Worm (Caenorhabditis elegans) whole organism, L1 larva: Measurements from ENCODE around the gene H03G16.5.

Experiments
- C04F5.9 ChIP-seq: sonication (generic microtip); optimal IDR thresholded peaks from 2 replicates; lab custom pipeline; 2016; ENCODE audit warnings: missing genetic modification characterization, missing compliant biosample characterization
- C34B4.2 ChIP-seq: sonication (generic microtip); optimal IDR thresholded peaks from 2 replicates; lab custom pipeline; 2017; ENCODE audit warnings: mild to moderate bottlenecking, missing genetic modification characterization, missing compliant biosample characterization
- Y116A8C.19 ChIP-seq: sonication (generic microtip); optimal IDR thresholded peaks from 2 replicates; lab custom pipeline; 2016; ENCODE audit warnings: missing compliant biosample characterization, missing genetic modification characterization, borderline replicate concordance
- alr-1 ChIP-seq: fragments of 200-800 bp; sonication (Bioruptor generic); optimal IDR thresholded peaks from 2 replicates; lab custom pipeline; 2018; ENCODE audit warnings: borderline replicate concordance, mild to moderate bottlenecking, missing genetic modification characterization, missing compliant biosample characterization
- aly-2 ChIP-seq: fragments of 150-350 bp; optimal IDR thresholded peaks from 2 replicates; lab custom pipeline; 2014; ENCODE audit warnings: missing biosample characterization, missing genetic modification characterization
- blmp-1 ChIP-seq: fragments of 150-350 bp; optimal IDR thresholded peaks from 2 replicates; lab custom pipeline; 2014; ENCODE audit warnings: missing biosample characterization, missing genetic modification characterization
- ceh-8 ChIP-seq: fragments of 200-800 bp; sonication (Bioruptor generic); optimal IDR thresholded peaks from 2 replicates; lab custom pipeline; 2018; ENCODE audit warnings: mild to moderate bottlenecking, missing genetic modification characterization, moderate library complexity, missing compliant biosample characterization
- ceh-82 ChIP-seq, 3 experiments: fragments of 150-350 bp in 1 of 3; sonication (generic microtip) in 2 of 3; optimal IDR thresholded peaks; 2 replicates each; lab custom pipeline; 2014 to 2017; ENCODE audit warnings: missing biosample characterization in 3 of 3, missing genetic modification characterization in 3 of 3
- ceh-88 ChIP-seq: fragments of 200-800 bp; sonication (Bioruptor generic); IDR thresholded peaks from 2 replicates; pipeline ENCODE4 v1.3.6; 2022; ENCODE audit warnings: missing genetic modification characterization, missing compliant biosample characterization
- dpl-1 ChIP-seq, 3 experiments: fragments of 150-350 bp in 2 of 3; sonication (generic microtip) in 1 of 3; optimal IDR thresholded peaks; 2 replicates each; lab custom pipeline; 2014 to 2017; ENCODE audit warnings: missing biosample characterization in 3 of 3, missing genetic modification characterization in 3 of 3, missing genetic modification reagents in 3 of 3
- efl-1 ChIP-seq, 4 experiments: fragments of 150-350 bp; optimal IDR thresholded peaks in 3 of 4; peaks in 1 of 4; 1 replicate in 1 of 4; 2 replicates in 3 of 4; lab custom pipeline; 2014; ENCODE audit warnings: missing biosample characterization in 2 of 4, missing genetic modification characterization in 2 of 4, missing genetic modification reagents in 2 of 4
- egl-27 ChIP-seq, 2 experiments: fragments of 150-350 bp in 1 of 2; sonication (generic microtip); optimal IDR thresholded peaks; 3 replicates each; lab custom pipeline; 2017 to 2018; ENCODE audit warnings: missing biosample characterization in 2 of 2, missing genetic modification characterization in 2 of 2, missing genetic modification reagents in 2 of 2
- ets-5 ChIP-seq: fragments of 200-800 bp; sonication (Bioruptor generic); IDR thresholded peaks from 2 replicates; pipeline ENCODE4 v1.3.6; 2022; ENCODE audit warnings: missing genetic modification characterization, missing compliant biosample characterization
- fkh-10 ChIP-seq: sonication (generic microtip); optimal IDR thresholded peaks from 2 replicates; lab custom pipeline; 2017; ENCODE audit warnings: missing biosample characterization, missing genetic modification reagents, missing genetic modification characterization
- fkh-4 ChIP-seq: sonication (generic microtip); optimal IDR thresholded peaks from 2 replicates; lab custom pipeline; 2016; ENCODE audit warnings: missing compliant biosample characterization, missing genetic modification characterization, borderline replicate concordance
- fkh-8 ChIP-seq: sonication (generic microtip); optimal IDR thresholded peaks from 2 replicates; lab custom pipeline; 2016; ENCODE audit warnings: mild to moderate bottlenecking, missing genetic modification characterization, missing compliant biosample characterization
- fos-1 ChIP-seq: fragments of 150-350 bp; optimal IDR thresholded peaks from 2 replicates; lab custom pipeline; 2014; ENCODE audit warnings: missing biosample characterization, missing genetic modification characterization
- hpl-2 ChIP-seq: fragments of 150-350 bp; optimal IDR thresholded peaks from 2 replicates; lab custom pipeline; 2014; ENCODE audit warnings: missing biosample characterization, missing genetic modification reagents, missing genetic modification characterization
- lin-14 ChIP-seq: fragments of 200-800 bp; sonication (Bioruptor generic); optimal IDR thresholded peaks from 2 replicates; lab custom pipeline; 2018; ENCODE audit warnings: mild to moderate bottlenecking, missing genetic modification characterization, moderate library complexity, missing compliant biosample characterization
- lin-35 ChIP-seq, 2 experiments: fragments of 150-350 bp; optimal IDR thresholded peaks; 2 replicates each; lab custom pipeline; 2014; ENCODE audit warnings: missing biosample characterization in 2 of 2, missing genetic modification characterization in 2 of 2, missing genetic modification reagents in 2 of 2
- lin-39 ChIP-seq: fragments of 150-350 bp; optimal IDR thresholded peaks from 2 replicates; lab custom pipeline; 2014; ENCODE audit warnings: missing biosample characterization, missing genetic modification reagents, missing genetic modification characterization
- lsy-2 ChIP-seq, 2 experiments: fragments of 150-350 bp; optimal IDR thresholded peaks; 2 replicates each; lab custom pipeline; 2014; ENCODE audit warnings: missing biosample characterization in 2 of 2, missing genetic modification characterization in 2 of 2
- mdl-1 ChIP-seq, 2 experiments: fragments of 150-350 bp; optimal IDR thresholded peaks; 2 replicates each; lab custom pipeline; 2014 to 2017; ENCODE audit warnings: missing biosample characterization in 2 of 2, missing genetic modification characterization in 2 of 2, inconsistent platforms in 1 of 2
- mef-2 ChIP-seq: fragments of 150-350 bp; optimal IDR thresholded peaks from 2 replicates; lab custom pipeline; 2014; ENCODE audit warnings: missing biosample characterization, missing genetic modification characterization
- mep-1 ChIP-seq: fragments of 150-350 bp; optimal IDR thresholded peaks from 2 replicates; lab custom pipeline; 2014; ENCODE audit warnings: missing biosample characterization, missing genetic modification characterization
- nhr-19 ChIP-seq: fragments of 200-800 bp; sonication (Bioruptor generic); conservative IDR thresholded peaks from 2 replicates; pipeline ENCODE4 v1.3.6; 2022; ENCODE audit warnings: missing genetic modification characterization, missing compliant biosample characterization
- nhr-237 ChIP-seq: fragments of 150-350 bp; optimal IDR thresholded peaks from 2 replicates; lab custom pipeline; 2014; ENCODE audit warnings: missing biosample characterization, missing genetic modification characterization
- nhr-47 ChIP-seq: sonication (generic microtip); optimal IDR thresholded peaks from 2 replicates; lab custom pipeline; 2016; ENCODE audit warnings: mild to moderate bottlenecking, missing genetic modification characterization, moderate library complexity, missing compliant biosample characterization
- nhr-71 ChIP-seq: sonication (generic microtip); optimal IDR thresholded peaks from 2 replicates; lab custom pipeline; 2016; ENCODE audit warnings: mild to moderate bottlenecking, missing genetic modification characterization, moderate library complexity, missing compliant biosample characterization
- nhr-84 ChIP-seq: sonication (generic microtip); optimal IDR thresholded peaks from 2 replicates; lab custom pipeline; 2017; ENCODE audit warnings: missing biosample characterization, missing genetic modification characterization
- pag-3 ChIP-seq: sonication (generic microtip); optimal IDR thresholded peaks from 2 replicates; lab custom pipeline; 2017; ENCODE audit warnings: missing genetic modification characterization, mild to moderate bottlenecking, missing compliant biosample characterization, antibody characterized with exemption, borderline replicate concordance; ENCODE audit not compliant: insufficient read depth
- pax-3 ChIP-seq: fragments of 200-800 bp; sonication (Bioruptor generic); optimal IDR thresholded peaks from 2 replicates; lab custom pipeline; 2018; ENCODE audit warnings: mild to moderate bottlenecking, missing genetic modification characterization, moderate library complexity, missing compliant biosample characterization
- pqm-1 ChIP-seq: sonication (generic microtip); optimal IDR thresholded peaks from 3 replicates; lab custom pipeline; 2017; ENCODE audit warnings: missing biosample characterization, missing genetic modification characterization
- rnt-1 ChIP-seq: sonication (generic microtip); optimal IDR thresholded peaks from 2 replicates; lab custom pipeline; 2016; ENCODE audit warnings: mild to moderate bottlenecking, missing genetic modification characterization, moderate library complexity, missing compliant biosample characterization
- snu-23 ChIP-seq: sonication (generic microtip); optimal IDR thresholded peaks from 2 replicates; lab custom pipeline; 2016; ENCODE audit warnings: missing genetic modification characterization, missing compliant biosample characterization
- sptf-1 ChIP-seq: fragments of 150-350 bp; optimal IDR thresholded peaks from 2 replicates; lab custom pipeline; 2014; ENCODE audit warnings: missing biosample characterization, missing genetic modification characterization
- swsn-7 ChIP-seq: sonication (generic microtip); optimal IDR thresholded peaks from 2 replicates; lab custom pipeline; 2016; ENCODE audit warnings: missing genetic modification characterization, missing compliant biosample characterization
- tbx-2 ChIP-seq: sonication (generic microtip); optimal IDR thresholded peaks from 2 replicates; lab custom pipeline; 2016; ENCODE audit warnings: missing genetic modification characterization, missing compliant biosample characterization
- unc-86 ChIP-seq: sonication (generic microtip); optimal IDR thresholded peaks from 2 replicates; lab custom pipeline; 2016; ENCODE audit warnings: missing genetic modification characterization, missing compliant biosample characterization
- vab-15 ChIP-seq: sonication (generic microtip); optimal IDR thresholded peaks from 2 replicates; lab custom pipeline; 2017; ENCODE audit warnings: missing genotype, mild to moderate bottlenecking, missing genetic modification characterization, missing compliant biosample characterization
- xbp-1 ChIP-seq: sonication (generic microtip); optimal IDR thresholded peaks from 2 replicates; lab custom pipeline; 2016; ENCODE audit warnings: missing genetic modification characterization, missing compliant biosample characterization
- ztf-11 ChIP-seq, 2 experiments: sonication (generic microtip); optimal IDR thresholded peaks; 2 replicates each; lab custom pipeline; 2016 to 2017; ENCODE audit warnings: missing genetic modification characterization in 2 of 2, missing biosample characterization in 1 of 2, missing compliant biosample characterization in 1 of 2

Gene H03G16.5

DNA sequence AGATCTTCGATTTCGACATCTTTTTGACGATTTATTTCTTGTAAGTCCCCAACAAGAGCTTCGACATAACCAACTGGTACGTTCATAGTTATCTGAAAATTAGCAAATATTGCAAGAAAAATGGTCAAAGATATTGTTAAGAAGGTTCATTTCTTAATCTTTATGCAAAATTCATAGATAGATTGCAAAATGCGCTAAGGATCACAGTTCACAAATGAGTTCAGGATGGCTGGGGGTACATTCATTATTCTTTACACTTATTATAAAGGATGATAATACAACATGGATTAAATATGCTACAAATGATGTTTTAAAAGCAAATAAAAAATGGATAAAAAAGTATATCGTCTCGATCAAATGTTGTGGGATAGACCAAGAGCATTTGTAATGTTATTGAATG lies at the start of gene H03G16.5:
Gene H03G16.5 (minus strand): TSS at position 101 of the 400 bp plus-strand sequence.
- TF ChIP-seq nhr-237 (tag; lab: Kevin White, UChicago) (no peak), nhr-19 (GFP tag; lab: Robert Waterston, UW) (no peak), fkh-4 (no peak), Y116A8C.19 (tag; lab: Kevin White, UChicago) (no peak), egl-27 (tag; optimal IDR thresholded peaks at IDR 0.05; lab: Kevin White, UChicago) (no peak), ceh-88 (GFP tag; lab: Robert Waterston, UW) (no peak)
- TF ChIP-seq, all 84 proteins: peak for 0

DNA sequence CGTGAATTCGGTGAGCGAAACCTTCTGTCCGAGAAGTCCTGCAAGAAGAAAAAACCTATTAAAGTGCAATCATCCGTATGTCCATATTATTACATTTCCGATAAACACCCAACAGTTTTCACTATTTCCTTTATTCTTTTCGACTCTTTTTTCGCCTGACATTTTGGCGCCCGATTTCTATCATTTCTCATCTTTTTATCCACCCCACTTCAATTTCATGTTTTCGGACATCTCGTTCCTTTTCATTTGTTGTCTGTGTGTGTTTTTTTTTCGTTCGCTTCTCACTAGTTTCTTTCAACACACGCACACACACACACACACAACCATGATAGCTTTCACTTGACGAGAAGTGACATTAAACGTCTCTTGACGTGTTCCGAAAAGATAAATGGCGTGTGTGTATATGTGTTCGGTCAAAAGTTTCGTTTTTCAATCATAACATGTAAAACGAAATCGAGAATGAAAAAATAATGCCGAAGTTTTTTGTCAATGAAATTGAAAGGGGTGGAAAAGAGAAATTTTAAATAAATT lies 48.4 kb upstream of the H03G16.5 start:
- TF ChIP-seq blmp-1 (tag; lab: Kevin White, UChicago) (peak; percentile 94), ets-5 (no peak)

DNA sequence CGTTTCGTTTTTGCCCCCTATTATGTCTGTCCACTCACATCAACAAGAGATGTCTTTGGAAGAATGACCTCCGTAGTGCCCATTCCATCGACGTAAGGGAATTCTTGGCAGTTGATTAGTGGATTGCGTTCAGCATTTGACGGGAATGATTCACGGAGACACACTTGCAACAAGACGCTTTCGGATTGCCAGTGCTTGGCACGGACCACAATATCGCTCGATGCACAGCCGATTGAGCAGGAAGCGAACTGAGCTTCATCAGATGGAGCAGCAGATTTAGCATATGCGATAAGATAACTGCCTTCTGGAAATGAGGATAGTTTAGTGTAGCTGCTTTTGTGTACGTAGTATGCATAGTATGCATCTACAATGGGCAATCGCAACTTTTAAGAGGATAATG lies 46.8 kb upstream of the H03G16.5 start:
- no peak for TF ChIP-seq pqm-1 (tag; lab: Kevin White, UChicago)
- no peak for TF ChIP-seq pax-3 (tag; lab: Kevin White, UChicago)
- no peak for TF ChIP-seq vab-15 (tag; lab: Kevin White, UChicago)
- no peak for TF ChIP-seq aly-2 (tag; lab: Kevin White, UChicago)
- TF ChIP-seq unc-86 (tag; lab: Kevin White, UChicago): no peak
- TF ChIP-seq nhr-84 (tag; lab: Kevin White, UChicago): no peak
- TF ChIP-seq fkh-10 (GFP tag; lab: Kevin White, UChicago): no peak
- TF ChIP-seq nhr-19 (GFP tag; lab: Robert Waterston, UW): no peak
- no peak for TF ChIP-seq C34B4.2
- TF ChIP-seq fos-1: no peak
- no peak for TF ChIP-seq mef-2 (tag; lab: Kevin White, UChicago)
- TF ChIP-seq C04F5.9 (tag; lab: Kevin White, UChicago): no peak
- no peak for TF ChIP-seq blmp-1 (tag; lab: Kevin White, UChicago)
- TF ChIP-seq alr-1 (tag; lab: Kevin White, UChicago): no peak

DNA sequence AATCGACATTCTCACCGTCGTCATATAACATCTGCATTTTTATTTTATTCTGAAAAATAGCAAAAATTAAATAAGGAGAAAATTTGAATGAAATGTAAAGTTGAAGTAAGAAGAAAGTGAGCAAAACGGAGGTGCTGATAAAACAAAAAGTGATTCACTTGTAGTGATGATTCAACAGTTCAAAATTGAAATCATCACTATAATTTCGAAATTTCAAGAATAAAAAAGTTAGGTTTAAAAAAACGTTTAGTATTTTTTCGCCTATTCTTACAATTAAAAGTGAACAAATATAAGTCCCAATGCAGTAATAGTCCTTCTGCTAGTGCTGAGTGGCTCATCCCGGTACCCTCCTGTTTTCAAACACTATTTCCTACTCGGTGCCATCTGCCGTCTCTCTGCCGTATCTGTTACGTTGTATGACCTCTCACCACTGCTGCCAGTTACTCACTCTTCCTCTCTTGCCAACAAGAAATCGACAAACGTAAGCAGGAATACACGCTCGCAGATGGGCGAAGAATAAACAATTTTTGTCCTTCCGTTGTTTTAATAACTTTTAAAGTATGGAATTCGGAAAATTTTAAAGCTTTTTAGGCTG lies 43.8 kb upstream of the H03G16.5 start, which contains the start of gene dhhc-1:
Gene dhhc-1 (minus strand): TSS at position 51 of the 595 bp plus-strand sequence.
- peak; percentile 60 for TF ChIP-seq nhr-71
- TF ChIP-seq nhr-47 (tag; lab: Kevin White, UChicago): peak; percentile 29
- no peak for TF ChIP-seq ceh-8 (GFP tag; lab: Kevin White, UChicago)
- TF ChIP-seq hpl-2 (GFP tag; lab: Kevin White, UChicago): no peak
- peak; percentile 68 for TF ChIP-seq snu-23 (GFP tag; lab: Kevin White, UChicago)
- TF ChIP-seq sptf-1 (tag; lab: Kevin White, UChicago): no peak
- TF ChIP-seq ceh-82 (tag; optimal IDR thresholded peaks at IDR 0.05; lab: Kevin White, UChicago): peak; percentile 19 to 60 (median 28)
- peak; percentile 25 for TF ChIP-seq lin-39 (tag; lab: Kevin White, UChicago)
- peak; percentile 48 for TF ChIP-seq mep-1 (tag; lab: Kevin White, UChicago)
- TF ChIP-seq fos-1: no peak
- peak; percentile 84 for TF ChIP-seq lin-14
- TF ChIP-seq rnt-1 (tag; lab: Kevin White, UChicago): peak; percentile 28
- peak; percentile 63 for TF ChIP-seq pag-3 (tag; lab: Kevin White, UChicago)
- peak; percentile 42 for TF ChIP-seq blmp-1 (tag; lab: Kevin White, UChicago)
- peak; percentile 24 for TF ChIP-seq xbp-1
- TF ChIP-seq tbx-2 (tag; lab: Kevin White, UChicago): peak; percentile 31
- TF ChIP-seq ets-5: no peak
- TF ChIP-seq swsn-7 (tag; lab: Kevin White, UChicago): peak; percentile 50
- TF ChIP-seq lin-35 (GFP tag; optimal IDR thresholded peaks at IDR 0.05; lab: Kevin White, UChicago): peak; percentile 16 to 24
- peak in 1 of 2 experiments; percentile 24 for TF ChIP-seq mdl-1 (tag; optimal IDR thresholded peaks at IDR 0.05; lab: Kevin White, UChicago)
- no peak for TF ChIP-seq ztf-11 (tag; optimal IDR thresholded peaks at IDR 0.05; lab: Kevin White, UChicago)
- no peak for TF ChIP-seq Y116A8C.19 (tag; lab: Kevin White, UChicago)
- peak in 1 of 2 experiments; percentile 30 for TF ChIP-seq efl-1 (optimal IDR thresholded peaks at IDR 0.05; lab: Kevin White, UChicago)
- no peak for TF ChIP-seq efl-1 (GFP tag; optimal IDR thresholded peaks at IDR 0.05 in 1 of 2; lab: Kevin White, UChicago)
- peak in 1 of 3 experiments; percentile 6 for TF ChIP-seq dpl-1 (GFP tag; optimal IDR thresholded peaks at IDR 0.05; lab: Kevin White, UChicago)
- TF ChIP-seq fkh-8 (tag; lab: Kevin White, UChicago): no peak
- TF ChIP-seq nhr-19 (GFP tag; lab: Robert Waterston, UW): peak; percentile 35; the same call in 1 of the 2 replicates
- peak in 1 of 2 experiments; percentile 15 for TF ChIP-seq lsy-2 (tag; optimal IDR thresholded peaks at IDR 0.05; lab: Kevin White, UChicago)
